Fruit fly (Drosophila melanogaster): ENCODE results near the gene rump.
A peak's percentile ranks its signal among the peaks of the same experiment; 100 is the strongest.

rump gene

DNA sequence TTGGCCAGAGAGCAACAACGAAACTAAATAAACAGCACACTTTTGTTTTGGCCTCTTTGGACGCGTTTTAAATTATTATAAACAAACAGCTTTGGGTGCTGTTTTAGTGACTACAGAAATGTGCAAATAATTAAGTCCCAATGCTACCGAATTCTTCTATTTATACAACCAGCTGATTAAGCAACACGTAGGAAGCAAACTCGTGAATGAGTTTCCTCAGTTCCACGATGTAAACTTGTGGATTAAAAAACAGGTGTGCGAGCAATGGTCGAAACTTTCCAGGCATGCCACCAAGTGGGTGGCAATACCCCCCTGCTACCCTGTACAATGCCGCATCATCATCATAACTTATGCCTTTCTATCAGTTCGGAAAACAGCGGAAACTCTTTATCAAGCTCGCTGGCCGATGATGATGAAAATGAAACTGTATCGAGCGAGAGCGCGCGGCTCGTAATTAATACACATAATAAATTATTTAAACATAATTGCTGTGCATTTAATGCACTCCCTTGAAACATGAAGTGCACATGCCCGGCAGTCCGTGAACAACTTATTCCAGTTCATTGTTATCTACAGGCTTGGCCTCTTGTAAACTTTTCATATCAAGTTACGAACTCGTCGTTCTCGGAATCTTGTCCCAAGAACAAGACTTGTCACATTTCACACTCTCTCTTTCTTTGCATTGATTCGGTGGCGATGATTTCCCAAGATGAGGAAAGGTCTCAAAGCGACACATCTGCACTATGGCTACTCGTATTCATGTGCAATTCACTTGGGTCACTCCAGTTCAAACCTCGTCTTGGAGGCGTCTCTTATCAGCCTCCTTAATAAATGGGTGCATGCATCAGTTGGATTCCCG is 9.7 kb downstream of the rump start:
- peak; percentile 35 for TF ChIP-seq noc (tag; optimal IDR thresholded peaks at IDR 0.05)

DNA sequence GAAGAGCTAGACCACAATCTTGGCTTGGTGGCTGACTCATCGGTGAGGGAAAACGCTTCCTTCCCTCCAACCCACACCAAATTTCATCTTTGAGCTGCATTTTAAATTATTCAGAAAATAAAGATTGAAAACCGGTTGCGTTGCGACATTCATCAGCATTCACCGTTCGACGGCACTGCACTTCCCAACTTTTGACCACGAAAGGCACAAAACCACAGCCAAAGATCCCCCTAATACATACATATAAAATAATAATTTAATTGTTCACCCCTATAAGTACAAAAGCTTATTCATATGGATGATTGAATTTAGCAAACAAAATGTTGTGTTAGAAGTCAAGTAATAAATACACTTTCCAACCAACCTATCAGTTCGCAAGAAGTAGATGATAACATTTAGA is 10.9 kb downstream of the rump start:
- no peak for TF ChIP-seq noc (tag; optimal IDR thresholded peaks at IDR 0.05)

DNA sequence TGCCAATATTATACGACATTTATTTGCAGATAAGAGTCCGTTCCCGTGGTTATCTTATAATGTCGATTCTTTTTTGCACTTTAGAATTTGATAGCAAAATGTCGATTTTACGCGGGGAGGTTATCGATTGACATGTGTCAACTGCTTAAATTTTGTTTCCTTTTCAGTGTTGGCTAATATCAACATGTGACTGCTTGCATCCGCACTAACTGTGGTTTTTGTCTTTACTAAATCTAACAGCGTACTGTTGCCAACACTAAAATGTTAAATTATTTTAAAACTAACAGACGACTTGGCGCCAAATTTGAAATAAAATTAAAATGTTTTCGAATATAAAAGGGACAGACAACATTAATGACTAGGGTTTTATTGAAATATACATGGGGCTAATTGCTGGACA is 13.4 kb downstream of the rump start:
- TF ChIP-seq noc (tag; optimal IDR thresholded peaks at IDR 0.05): no peak

- TF ChIP-seq noc (tag; optimal IDR thresholded peaks at IDR 0.05): no peak
These were observed 15.5 kb downstream of the rump start, which contains the start of gene phu for dm6 chr3R:9494627-9495009. Gene phu (plus strand): TSS chr3R:9494801.

dm6 chr3R:9493627-9494626 is 16.2 kb downstream of the rump start, which contains the start of gene CG16779:
Gene CG16779 (minus strand): TSS chr3R:9493677.
- peak; percentile 63 for TF ChIP-seq noc (tag; optimal IDR thresholded peaks at IDR 0.05)

DNA sequence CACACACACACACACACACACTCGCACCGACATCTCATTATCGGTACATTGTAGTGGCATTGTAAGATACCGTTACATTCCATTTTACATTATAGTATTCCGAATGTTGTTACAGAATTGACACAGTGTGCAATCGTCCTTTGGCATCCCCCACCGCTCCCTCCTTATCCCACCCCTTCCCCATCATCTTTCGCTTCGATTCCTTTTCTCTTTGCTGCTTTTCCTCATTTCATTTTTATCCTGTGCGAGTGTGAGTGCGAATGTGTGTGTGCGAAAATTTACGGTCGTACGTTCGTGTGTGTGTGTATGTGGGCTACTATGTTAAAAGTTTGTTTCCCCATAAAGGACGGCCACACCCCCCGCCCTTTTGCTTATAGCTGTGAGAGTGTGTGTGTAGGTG is 18.0 kb downstream of the rump start:
- TF ChIP-seq noc (tag; optimal IDR thresholded peaks at IDR 0.05): no peak

DNA sequence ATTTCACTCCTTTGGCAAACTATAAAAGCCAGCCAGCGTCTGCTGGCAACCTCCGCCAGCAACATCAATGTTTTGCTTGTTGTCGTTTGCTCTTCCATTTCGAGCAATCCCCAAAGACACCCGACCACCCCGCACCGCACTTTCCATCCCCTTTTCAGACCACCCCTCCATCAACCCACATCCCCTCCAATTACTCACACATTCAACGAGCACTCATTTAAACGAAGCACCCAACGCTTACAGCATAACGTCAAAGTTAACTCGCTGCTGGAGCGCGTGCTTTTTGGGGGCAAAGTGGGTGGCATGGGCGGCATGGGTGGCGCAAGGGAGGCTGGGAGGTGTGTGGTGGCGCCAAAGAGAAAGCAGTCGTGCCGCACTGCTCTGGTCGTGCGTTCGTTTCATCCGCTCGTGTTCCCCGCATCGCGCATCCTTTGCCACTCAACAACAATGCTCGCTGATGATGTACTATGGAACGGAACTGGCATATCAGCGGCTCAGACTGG is 19.0 kb downstream of the rump start:
- TF ChIP-seq noc (tag; optimal IDR thresholded peaks at IDR 0.05): no peak

- TF ChIP-seq noc (tag; optimal IDR thresholded peaks at IDR 0.05): no peak
These were observed 21.6 kb downstream of the rump start for dm6 chr3R:9488493-9488892.

DNA sequence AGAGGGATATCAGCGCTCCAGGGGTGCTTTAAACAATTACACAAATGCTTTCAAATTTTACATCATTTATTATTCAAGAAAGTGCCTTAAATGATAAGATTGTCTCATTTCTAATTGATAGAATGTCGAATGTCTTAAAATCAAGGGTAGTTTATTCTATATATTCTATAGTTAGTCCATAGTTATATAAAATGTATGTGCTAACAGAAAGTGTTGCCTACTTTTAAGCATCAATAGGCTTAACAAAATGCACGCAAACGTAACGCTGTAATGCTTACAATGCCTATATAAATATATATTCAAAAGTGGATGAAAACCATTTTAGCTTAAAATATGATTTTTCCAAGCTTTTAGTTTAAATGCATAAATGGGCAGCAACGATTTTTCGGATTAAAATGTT is 22.2 kb downstream of the rump start:
- no peak for TF ChIP-seq noc (tag; optimal IDR thresholded peaks at IDR 0.05)

dm6 chr3R:9487561-9487960 is 22.6 kb downstream of the rump start:
- TF ChIP-seq noc (tag; optimal IDR thresholded peaks at IDR 0.05): no peak

- no peak for TF ChIP-seq noc (tag; optimal IDR thresholded peaks at IDR 0.05)
These were observed 29.7 kb downstream of the rump start for dm6 chr3R:9480396-9480795.

DNA sequence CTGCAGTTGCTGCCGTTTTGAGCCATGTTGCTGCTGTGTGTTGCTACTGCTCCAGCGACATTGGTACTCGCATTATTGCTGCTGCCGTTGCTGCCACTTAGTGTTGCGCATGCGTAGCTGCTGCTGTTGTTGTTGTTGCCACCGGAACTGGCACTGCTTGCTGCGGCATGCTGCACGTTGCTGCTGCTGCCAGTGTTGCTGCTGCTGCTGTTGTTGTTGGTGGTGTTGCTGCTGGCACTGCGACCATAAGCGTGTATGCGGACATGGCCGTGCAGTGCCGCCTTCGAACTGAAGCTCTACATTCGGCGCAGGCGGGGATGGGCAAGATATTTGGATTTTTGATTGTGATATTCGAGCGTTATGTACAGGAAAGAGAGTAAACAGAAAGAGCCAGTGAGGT is 42.0 kb downstream of the rump start:
- no peak for TF ChIP-seq noc (tag; optimal IDR thresholded peaks at IDR 0.05)

dm6 chr3R:9460488-9461150 is 49.5 kb downstream of the rump start, which contains the start of gene GstZ2:
Gene GstZ2 (minus strand): TSS chr3R:9460652.
- TF ChIP-seq noc (tag; optimal IDR thresholded peaks at IDR 0.05): no peak

DNA sequence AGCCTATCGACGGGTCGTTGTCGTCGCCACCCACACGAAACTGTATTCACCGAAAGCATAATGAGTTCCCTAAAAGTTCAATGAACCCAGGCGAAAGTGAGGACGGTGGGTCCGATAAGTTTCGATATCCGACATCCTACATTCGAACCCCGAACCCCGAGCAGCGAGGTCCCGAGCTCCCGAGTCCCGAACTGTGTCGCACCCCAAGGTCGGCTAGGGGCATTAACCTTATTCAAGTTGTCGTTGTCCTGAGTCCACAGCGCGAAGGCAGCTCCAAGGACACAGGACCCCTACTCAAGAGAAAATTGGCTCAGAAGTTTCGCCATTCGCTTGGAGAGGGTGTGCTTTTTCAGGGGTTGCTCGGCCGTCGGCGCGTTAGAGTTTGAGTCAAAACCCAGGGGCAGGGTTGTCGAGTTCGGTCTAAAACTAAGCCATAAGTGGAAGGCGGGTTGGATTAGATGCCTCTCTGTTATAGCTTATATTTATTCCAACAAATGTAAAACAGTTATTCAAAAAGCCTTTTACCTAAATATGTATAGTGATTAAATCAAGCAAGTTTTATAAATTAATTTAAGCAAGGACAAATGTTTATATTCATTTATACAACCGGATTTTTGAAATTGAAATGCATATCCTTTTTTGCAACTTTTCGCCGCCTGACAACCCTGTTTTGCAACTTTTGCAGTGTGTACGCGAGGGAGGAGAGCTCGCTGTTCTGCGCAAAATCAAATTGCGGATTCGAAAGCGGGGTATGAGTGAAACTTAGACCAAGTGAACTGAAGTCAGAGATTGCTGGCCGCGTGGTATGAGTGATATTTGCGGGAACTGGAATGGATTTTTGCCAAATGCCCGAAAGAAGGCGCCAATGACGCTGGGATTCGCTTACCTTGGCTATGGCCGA is 50.5 kb downstream of the rump start:
- TF ChIP-seq noc (tag; optimal IDR thresholded peaks at IDR 0.05): peak; percentile 64

DNA sequence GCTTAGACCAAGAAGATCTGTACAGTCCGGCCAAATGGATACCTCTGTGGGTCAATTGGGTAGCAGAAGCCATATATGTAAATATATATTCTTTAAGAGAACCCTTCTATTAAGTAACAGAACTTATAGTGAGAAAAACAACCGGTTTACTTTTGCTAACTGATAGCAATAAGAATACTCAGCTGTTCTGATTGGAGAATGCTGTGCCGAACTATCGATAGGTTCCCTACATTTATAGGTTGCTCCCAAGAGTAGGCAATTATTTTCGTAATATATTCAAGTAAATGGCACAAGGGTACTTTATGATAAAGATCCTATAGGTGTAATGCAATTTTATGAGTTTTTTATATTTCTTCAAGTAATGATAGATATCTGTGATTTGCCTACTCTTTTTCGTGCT is 53.8 kb downstream of the rump start, which contains the start of gene GstZ1:
TSS of gene GstZ1 (minus strand) at position 174 of the 400 bp plus-strand sequence.
- no peak for TF ChIP-seq noc (tag; optimal IDR thresholded peaks at IDR 0.05)
